Fruit fly (Drosophila melanogaster) whole organism, embryonic: ENCODE data around the gene CG15023.
A peak's percentile ranks its signal among the peaks of the same experiment; 100 is the strongest.

ENCODE experiments used
- Atf6 ChIP-seq: fragments of 200-800 bp; sonication (Bioruptor generic); IDR thresholded peaks from 2 replicates; pipeline ENCODE4 v1.3.6; 2022; ENCODE audit warnings: missing biosample characterization, missing genetic modification characterization
- Awh ChIP-seq: fragments of 200-800 bp; sonication (Bioruptor generic); IDR thresholded peaks from 2 replicates; pipeline ENCODE4, ENCODE4 v1.3.6; 2022; ENCODE audit warnings: missing biosample characterization, missing genetic modification characterization
- Bgb ChIP-seq: fragments of 200-800 bp; sonication (Bioruptor generic); IDR thresholded peaks from 2 replicates; pipeline ENCODE4 v1.3.6; 2022; ENCODE audit warnings: missing biosample characterization, missing genetic modification characterization; ENCODE audit not compliant: partially characterized antibody
- CG10274 ChIP-seq: fragments of 200-800 bp; sonication (Bioruptor generic); optimal IDR thresholded peaks from 3 replicates; lab custom pipeline; 2017; ENCODE audit warnings: missing biosample characterization, mild to moderate bottlenecking, missing genetic modification characterization
- CG10565 ChIP-seq: fragments of 200-800 bp; sonication (Bioruptor generic); optimal IDR thresholded peaks from 3 replicates; lab custom pipeline; 2016; ENCODE audit warnings: missing biosample characterization, mild to moderate bottlenecking, missing genetic modification characterization
- CG12299 ChIP-seq: fragments of 200-800 bp; sonication (Bioruptor generic); optimal IDR thresholded peaks from 2 replicates; lab custom pipeline; 2018; ENCODE audit warnings: missing biosample characterization, mild to moderate bottlenecking, missing genetic modification characterization
- CG13287 ChIP-seq: fragments of 200-800 bp; sonication (Bioruptor generic); IDR thresholded peaks from 2 replicates; pipeline ENCODE4 v1.3.6; 2022; ENCODE audit warnings: missing biosample characterization, missing genetic modification characterization; ENCODE audit not compliant: partially characterized antibody
- CG15011 ChIP-seq: fragments of 200-800 bp; sonication (Bioruptor generic); optimal IDR thresholded peaks from 3 replicates; lab custom pipeline; 2018; ENCODE audit warnings: missing biosample characterization, mild to moderate bottlenecking, missing genetic modification characterization
- CG16813 ChIP-seq: fragments of 200-800 bp; sonication (Bioruptor generic); IDR thresholded peaks from 3 replicates; pipeline ENCODE4 v1.3.6; 2022; ENCODE audit warnings: missing biosample characterization, missing genetic modification characterization; ENCODE audit not compliant: partially characterized antibody
- CG17359 ChIP-seq: fragments of 200-800 bp; sonication (Bioruptor generic); optimal IDR thresholded peaks from 3 replicates; lab custom pipeline; 2018; ENCODE audit warnings: missing biosample characterization, mild to moderate bottlenecking, missing genetic modification characterization, moderate library complexity
- CG18599 ChIP-seq: fragments of 200-800 bp; sonication (Bioruptor generic); optimal IDR thresholded peaks from 3 replicates; lab custom pipeline; 2017; ENCODE audit warnings: missing biosample characterization, missing genetic modification characterization, mild to moderate bottlenecking, moderate library complexity, missing genetic modification reagents
- CG2202 ChIP-seq: fragments of 200-800 bp; sonication (Bioruptor generic); optimal IDR thresholded peaks from 2 replicates; lab custom pipeline; 2018; ENCODE audit warnings: missing biosample characterization, mild to moderate bottlenecking, missing genetic modification characterization
- CG2712 ChIP-seq: fragments of 200-800 bp; optimal IDR thresholded peaks from 3 replicates; lab custom pipeline; 2019; ENCODE audit warnings: missing biosample characterization, mild to moderate bottlenecking, missing genetic modification characterization, moderate library complexity
- CG31388 ChIP-seq: fragments of 200-800 bp; sonication (Bioruptor generic); optimal IDR thresholded peaks from 2 replicates; lab custom pipeline; 2016; ENCODE audit warnings: missing biosample characterization, missing genetic modification characterization
- CG31441 ChIP-seq: fragments of 200-800 bp; sonication (Bioruptor generic); IDR thresholded peaks from 2 replicates; pipeline ENCODE4 v1.3.6; 2022; ENCODE audit warnings: missing biosample characterization, missing genetic modification characterization
- CG3726 ChIP-seq: fragments of 200-800 bp; sonication (Bioruptor generic); IDR thresholded peaks from 3 replicates; pipeline ENCODE4, ENCODE4 v1.3.6; 2022; ENCODE audit warnings: missing biosample characterization, missing genetic modification characterization
- CG4707 ChIP-seq: fragments of 200-800 bp; sonication (Bioruptor generic); optimal IDR thresholded peaks from 2 replicates; lab custom pipeline; 2018; ENCODE audit warnings: missing biosample characterization, mild to moderate bottlenecking, missing genetic modification characterization, moderate library complexity
- CG5245 ChIP-seq: fragments of 200-800 bp; sonication (Bioruptor generic); optimal IDR thresholded peaks from 3 replicates; lab custom pipeline; 2016; ENCODE audit warnings: missing biosample characterization, missing genetic modification characterization
- CG6254 ChIP-seq: fragments of 200-800 bp; sonication (Bioruptor generic); optimal IDR thresholded peaks from 3 replicates; lab custom pipeline; 2017; ENCODE audit warnings: mild to moderate bottlenecking, missing biosample characterization, missing genetic modification reagents, missing genetic modification characterization
- CG6683 ChIP-seq: fragments of 200-800 bp; sonication (Bioruptor generic); optimal IDR thresholded peaks from 2 replicates; lab custom pipeline; 2017; ENCODE audit warnings: missing biosample characterization, mild to moderate bottlenecking, missing genetic modification characterization, missing genetic modification reagents
- CG6854 ChIP-seq: fragments of 200-800 bp; sonication (Bioruptor generic); optimal IDR thresholded peaks from 3 replicates; lab custom pipeline; 2017; ENCODE audit warnings: missing biosample characterization, mild to moderate bottlenecking, missing genetic modification characterization
- CG7928 ChIP-seq: fragments of 200-800 bp; sonication (Bioruptor generic); optimal IDR thresholded peaks from 2 replicates; lab custom pipeline; 2017; ENCODE audit warnings: missing biosample characterization, mild to moderate bottlenecking, missing genetic modification characterization
- CoRest ChIP-seq: fragments of 200-800 bp; sonication (Bioruptor generic); optimal IDR thresholded peaks from 3 replicates; lab custom pipeline; 2018; ENCODE audit warnings: missing biosample characterization, mild to moderate bottlenecking, missing genetic modification characterization, moderate library complexity
- Doc3 ChIP-seq: fragments of 200-800 bp; sonication (Bioruptor generic); IDR thresholded peaks from 3 replicates; pipeline ENCODE4 v1.3.6; 2022; ENCODE audit warnings: missing biosample characterization, missing genetic modification characterization; ENCODE audit not compliant: partially characterized antibody
- HHEX ChIP-seq: fragments of 200-800 bp; sonication (Bioruptor generic); optimal IDR thresholded peaks from 3 replicates; lab custom pipeline; 2017; ENCODE audit warnings: missing biosample characterization, mild to moderate bottlenecking, missing genetic modification characterization, missing genetic modification reagents
- Hr51 ChIP-seq, 2 experiments: fragments of 200-800 bp; sonication (Bioruptor generic); optimal IDR thresholded peaks; 2 replicates in 1 of 2; 3 replicates in 1 of 2; lab custom pipeline; 2016 to 2018; ENCODE audit warnings: missing biosample characterization in 2 of 2, missing genetic modification characterization in 2 of 2, mild to moderate bottlenecking in 1 of 2, moderate library complexity in 1 of 2
- Nf-YC ChIP-seq: fragments of 200-800 bp; optimal IDR thresholded peaks from 3 replicates; lab custom pipeline; 2019; ENCODE audit warnings: missing biosample characterization, mild to moderate bottlenecking, missing genetic modification characterization, moderate library complexity
- Scr ChIP-seq: fragments of 200-800 bp; sonication (Bioruptor generic); IDR thresholded peaks from 2 replicates; pipeline ENCODE4 v1.3.6; 2022; ENCODE audit warnings: missing biosample characterization, missing genetic modification characterization; ENCODE audit not compliant: partially characterized antibody
- Six4 ChIP-seq: fragments of 200-800 bp; sonication (Bioruptor generic); optimal IDR thresholded peaks from 2 replicates; lab custom pipeline; 2016; ENCODE audit warnings: missing biosample characterization, missing genetic modification characterization
- Sox100B ChIP-seq: fragments of 200-800 bp; sonication (Bioruptor generic); optimal IDR thresholded peaks from 3 replicates; lab custom pipeline; 2018; ENCODE audit warnings: missing biosample characterization, mild to moderate bottlenecking, missing genetic modification characterization
- Ssrp ChIP-seq: fragments of 200-800 bp; sonication (Bioruptor generic); optimal IDR thresholded peaks from 2 replicates; lab custom pipeline; 2018; ENCODE audit warnings: missing biosample characterization, mild to moderate bottlenecking, missing genetic modification characterization, moderate library complexity
- ap ChIP-seq: fragments of 200-800 bp; sonication (Bioruptor generic); IDR thresholded peaks from 2 replicates; pipeline ENCODE4 v1.3.6; 2022; ENCODE audit warnings: missing biosample characterization, missing genetic modification characterization
- ara ChIP-seq: fragments of 200-800 bp; sonication (Bioruptor generic); IDR thresholded peaks from 2 replicates; pipeline ENCODE4 v1.3.6; 2022; ENCODE audit warnings: missing biosample characterization, missing genetic modification characterization
- esg ChIP-seq: fragments of 200-800 bp; sonication (Bioruptor generic); conservative IDR thresholded peaks from 2 replicates; pipeline ENCODE4 v1.3.6; 2022; ENCODE audit warnings: missing biosample characterization, missing genetic modification characterization
- eve ChIP-seq, 2 experiments: fragments of >200 bp; optimal IDR thresholded peaks; 2 replicates each; lab custom pipeline; 2017; ENCODE audit warnings: missing biosample characterization in 2 of 2, missing genetic modification characterization in 2 of 2
- hbn ChIP-seq: fragments of 200-800 bp; sonication (Bioruptor generic); IDR thresholded peaks from 2 replicates; pipeline ENCODE4 v1.3.6; 2022; ENCODE audit warnings: missing biosample characterization, missing genetic modification characterization; ENCODE audit not compliant: partially characterized antibody
- hkb ChIP-seq, 2 experiments: fragments of 200-800 bp in 1 of 2; fragments of >200 bp in 1 of 2; sonication (Bioruptor generic) in 1 of 2; IDR thresholded peaks in 1 of 2; optimal IDR thresholded peaks in 1 of 2; 2 replicates each; pipeline versions ENCODE4 v1.3.6 to Lab custom; 2017 to 2022; ENCODE audit warnings: missing biosample characterization in 1 of 2, missing genetic modification characterization in 1 of 2
- kni ChIP-seq: fragments of 200-800 bp; sonication (Bioruptor generic); optimal IDR thresholded peaks from 3 replicates; lab custom pipeline; 2017; ENCODE audit warnings: mild to moderate bottlenecking, missing biosample characterization, missing genetic modification reagents, missing genetic modification characterization
- mld ChIP-seq: fragments of 200-800 bp; sonication (Bioruptor generic); IDR thresholded peaks from 3 replicates; pipeline ENCODE4 v1.3.6; 2022; ENCODE audit warnings: missing biosample characterization, missing genetic modification characterization; ENCODE audit not compliant: partially characterized antibody
- org-1 ChIP-seq: fragments of 200-800 bp; sonication (Bioruptor generic); optimal IDR thresholded peaks from 2 replicates; lab custom pipeline; 2017; ENCODE audit warnings: missing biosample characterization, missing genetic modification characterization
- pan ChIP-seq, 4 experiments: fragments of >200 bp in 3 of 4; fragments of 200-800 bp in 1 of 4; sonication (Bioruptor generic) in 1 of 4; optimal IDR thresholded peaks in 3 of 4; IDR thresholded peaks in 1 of 4; 2 replicates each; pipeline versions ENCODE4 v1.3.6 to Lab custom; 2017 to 2022; ENCODE audit warnings: missing biosample characterization in 2 of 4, missing genetic modification characterization in 2 of 4, mixed read lengths in 1 of 4
- rib ChIP-seq: fragments of 200-800 bp; sonication (Bioruptor generic); IDR thresholded peaks from 2 replicates; pipeline ENCODE4 v1.3.6; 2022; ENCODE audit warnings: missing biosample characterization, missing genetic modification characterization
- sens-2 ChIP-seq: fragments of 200-800 bp; sonication (Bioruptor generic); IDR thresholded peaks from 2 replicates; pipeline ENCODE4 v1.3.6; 2022; ENCODE audit warnings: missing biosample characterization, missing genetic modification characterization
- sim ChIP-seq: fragments of 200-800 bp; sonication (Bioruptor generic); IDR thresholded peaks from 2 replicates; pipeline ENCODE4 v1.3.6; 2022; ENCODE audit warnings: missing biosample characterization, missing genetic modification characterization
- slp2 ChIP-seq: fragments of 200-800 bp; sonication (Bioruptor generic); optimal IDR thresholded peaks from 2 replicates; lab custom pipeline; 2016; ENCODE audit warnings: missing biosample characterization, missing genetic modification characterization
- sr ChIP-seq: fragments of 200-800 bp; sonication (Bioruptor generic); IDR thresholded peaks from 3 replicates; pipeline ENCODE4 v1.3.6; 2022; ENCODE audit warnings: missing biosample characterization, missing genetic modification characterization
- wor ChIP-seq: fragments of 200-800 bp; sonication (Bioruptor generic); IDR thresholded peaks from 2 replicates; pipeline ENCODE4 v1.3.6; 2022; ENCODE audit warnings: missing biosample characterization, missing genetic modification characterization

CG15023 gene

DNA sequence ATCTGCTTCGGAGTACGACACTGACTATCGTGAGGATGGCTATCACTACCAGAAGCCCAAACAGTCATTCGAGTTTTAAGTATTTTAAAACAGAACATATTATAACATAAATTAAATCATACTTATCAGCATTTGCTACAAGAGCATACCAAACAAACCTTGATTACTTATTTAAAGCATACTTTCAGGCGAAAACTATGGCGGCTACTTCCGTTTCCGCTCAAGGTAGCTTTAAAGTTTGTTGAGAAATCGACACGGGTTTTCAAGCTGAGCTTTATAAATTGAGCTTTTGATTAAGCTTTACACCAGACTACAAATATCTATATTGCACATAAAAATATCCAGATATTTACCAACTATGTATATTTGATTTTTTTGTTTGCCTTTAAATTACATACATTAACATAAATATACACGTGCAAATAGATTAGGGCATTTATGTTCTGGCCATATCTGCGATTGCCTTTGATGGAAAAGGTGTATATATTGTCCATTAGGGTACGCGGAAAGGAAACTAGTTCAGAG is 13.7 kb upstream of the CG15023 start (continued):
- TF ChIP-seq CG31388 (GFP tag; lab: Kevin White, UChicago) (no peak), eve (GFP tag; optimal IDR thresholded peaks at IDR 0.05; lab: Kevin White, UChicago) (peak in 1 of 2 experiments; percentile 62), Scr (no peak), Six4 (peak; percentile 72), CG10565 (no peak), sim (GFP tag; lab: Robert Waterston, UW) (0 out of 2 replicates have a peak, but pooled peaks have one; percentile 49), ap (GFP tag; lab: Robert Waterston, UW) (peak; percentile 58), Ssrp (tag; lab: Kevin White, UChicago) (no peak), Doc3 (GFP tag; lab: Robert Waterston, UW) (no peak), slp2 (peak; percentile 52), CG6254 (GFP tag; lab: Kevin White, UChicago) (peak; percentile 83), CG7928 (GFP tag; lab: Kevin White, UChicago) (peak; percentile 60), CG18599 (peak; percentile 90), Awh (GFP tag; lab: Robert Waterston, UW) (peak; percentile 56; the same call in 1 of the 2 replicates), HHEX (GFP tag; lab: Kevin White, UChicago) (peak; percentile 92), CoRest (tag; lab: Kevin White, UChicago) (peak; percentile 49), rib (GFP tag; lab: Robert Waterston, UW) (no peak; the same call in 1 of the 2 replicates), sens-2 (GFP tag; lab: Robert Waterston, UW) (peak; percentile 82), CG6854 (peak; percentile 95), CG5245 (GFP tag; lab: Kevin White, UChicago) (peak; percentile 69), CG6683 (GFP tag; lab: Kevin White, UChicago) (peak; percentile 87), CG13287 (GFP tag; lab: Robert Waterston, UW) (peak; percentile 29; the same call in 1 of the 2 replicates), hbn (GFP tag; lab: Robert Waterston, UW) (no peak), kni (GFP tag; lab: Kevin White, UChicago) (peak; percentile 58), CG10274 (peak; percentile 69), CG3726 (GFP tag; lab: Robert Waterston, UW) (peak; percentile 57; the same call in 1 of the 3 replicates), Sox100B (GFP tag; lab: Kevin White, UChicago) (peak; percentile 84), sr (peak; percentile 80), Atf6 (GFP tag; lab: Robert Waterston, UW) (peak; percentile 71), CG12299 (peak; percentile 76), CG17359 (peak; percentile 86), hkb (optimal IDR thresholded peaks at IDR 0.05; lab: Kevin White, UChicago) (no peak), hkb (GFP tag; IDR thresholded peaks at IDR 0.05; lab: Robert Waterston, UW) (peak; percentile 92), esg (GFP tag; lab: Robert Waterston, UW) (no peak), wor (GFP tag; lab: Robert Waterston, UW) (no peak), CG16813 (GFP tag; lab: Robert Waterston, UW) (no peak), Bgb (GFP tag; lab: Robert Waterston, UW) (no peak), mld (GFP tag; lab: Robert Waterston, UW) (no peak), CG2202 (tag; lab: Kevin White, UChicago) (peak; percentile 78), pan (optimal IDR thresholded peaks at IDR 0.05; lab: Kevin White, UChicago) (no peak), pan (GFP tag; optimal IDR thresholded peaks at IDR 0.05 in 1 of 2, IDR thresholded peaks at IDR 0.05 in 1 of 2) (peak in 1 of 2 experiments; percentile 75), CG4707 (GFP tag; lab: Kevin White, UChicago) (peak; percentile 94), org-1 (GFP tag; lab: Kevin White, UChicago) (peak; percentile 76), Nf-YC (tag; lab: Kevin White, UChicago) (peak; percentile 42), CG15011 (GFP tag; lab: Kevin White, UChicago) (peak; percentile 86), ara (GFP tag; lab: Robert Waterston, UW) (0 out of 2 replicates have a peak, but pooled peaks have one; percentile 54), Hr51 (GFP tag; optimal IDR thresholded peaks at IDR 0.05; lab: Kevin White, UChicago) (peak; percentile 49 to 83), CG2712 (no peak), CG31441 (GFP tag; lab: Robert Waterston, UW) (peak; percentile 80)
